Fruit fly (Drosophila melanogaster): Measurements from ENCODE around the gene Csk.

- no peak for TF ChIP-seq CG8119 (GFP tag; IDR thresholded peaks at IDR 0.05)
- TF ChIP-seq salr (GFP tag; optimal IDR thresholded peaks at IDR 0.05), result no peak
- no peak for TF ChIP-seq CG16779 (tag; optimal IDR thresholded peaks at IDR 0.05)
- no peak for TF ChIP-seq fd59A (GFP tag; optimal IDR thresholded peaks at IDR 0.05)
These were observed 38.0 kb downstream of the Csk start for dm6 chr3R:11612467-11612866.
